Fruit fly (Drosophila melanogaster) S2 (cell line): ENCODE results near the gene Cdc5.

Source experiments
- CG8478 ChIP-seq: fragments of >200 bp; optimal IDR thresholded peaks from 2 replicates; lab custom pipeline; 2018
- CTCF ChIP-seq, 2 experiments: fragments of >200 bp; optimal IDR thresholded peaks; 2 replicates each; lab custom pipeline; 2018

Gene Cdc5

dm6 chr3L:361201-361600, at the start of gene Cdc5, which contains the start of gene CG1233:
Gene Cdc5, minus strand, starts transcription at chr3L:361383.
Gene CG1233, plus strand, starts transcription at chr3L:361472.
- TF ChIP-seq CG8478 (lab: Kevin White, UChicago): no peak
- TF ChIP-seq CTCF (optimal IDR thresholded peaks at IDR 0.05; lab: Kevin White, UChicago): no peak

- TF ChIP-seq CG8478 (lab: Kevin White, UChicago) (no peak), CTCF (optimal IDR thresholded peaks at IDR 0.05; lab: Kevin White, UChicago) (no peak)
Observed at dm6 chr3L:409791-410190, 48.6 kb upstream of the Cdc5 start.

dm6 chr3L:400252-400651, 39.1 kb upstream of the Cdc5 start:
- TF ChIP-seq CTCF (optimal IDR thresholded peaks at IDR 0.05; lab: Kevin White, UChicago) (no peak), CG8478 (lab: Kevin White, UChicago) (no peak)

- TF ChIP-seq CTCF (optimal IDR thresholded peaks at IDR 0.05; lab: Kevin White, UChicago) (no peak), CG8478 (lab: Kevin White, UChicago) (no peak)
Observed at dm6 chr3L:395192-395591, 34.0 kb upstream of the Cdc5 start.

dm6 chr3L:392622-393159, 31.5 kb upstream of the Cdc5 start, which contains the start of gene trh:
Gene trh, minus strand, starts transcription at chr3L:392633.
- TF ChIP-seq CG8478 (lab: Kevin White, UChicago) (no peak), CTCF (optimal IDR thresholded peaks at IDR 0.05; lab: Kevin White, UChicago) (no peak)

dm6 chr3L:390194-390593, 29.0 kb upstream of the Cdc5 start:
- no peak for TF ChIP-seq CTCF (optimal IDR thresholded peaks at IDR 0.05; lab: Kevin White, UChicago)
- TF ChIP-seq CG8478 (lab: Kevin White, UChicago): no peak

dm6 chr3L:388094-388493, 26.9 kb upstream of the Cdc5 start:
- TF ChIP-seq CTCF (optimal IDR thresholded peaks at IDR 0.05; lab: Kevin White, UChicago): no peak
- TF ChIP-seq CG8478 (lab: Kevin White, UChicago): no peak

dm6 chr3L:385095-385494, 23.9 kb upstream of the Cdc5 start:
- TF ChIP-seq CTCF (optimal IDR thresholded peaks at IDR 0.05; lab: Kevin White, UChicago): no peak
- no peak for TF ChIP-seq CG8478 (lab: Kevin White, UChicago)

- no peak for TF ChIP-seq CG8478 (lab: Kevin White, UChicago)
- no peak for TF ChIP-seq CTCF (optimal IDR thresholded peaks at IDR 0.05; lab: Kevin White, UChicago)
Observed at dm6 chr3L:380886-381546, 19.8 kb upstream of the Cdc5 start.

- TF ChIP-seq CG8478 (lab: Kevin White, UChicago): no peak
- TF ChIP-seq CTCF (optimal IDR thresholded peaks at IDR 0.05; lab: Kevin White, UChicago): no peak
Observed at dm6 chr3L:378906-379305, 17.7 kb upstream of the Cdc5 start.

- TF ChIP-seq CG8478 (lab: Kevin White, UChicago) (peak; percentile 86), CTCF (optimal IDR thresholded peaks at IDR 0.05; lab: Kevin White, UChicago) (peak; percentile 42 to 77)
Observed at dm6 chr3L:378072-378423, 16.9 kb upstream of the Cdc5 start.

dm6 chr3L:377222-378071, 16.3 kb upstream of the Cdc5 start:
- TF ChIP-seq CG8478 (lab: Kevin White, UChicago): no peak
- TF ChIP-seq CTCF (optimal IDR thresholded peaks at IDR 0.05; lab: Kevin White, UChicago): no peak

- no peak for TF ChIP-seq CG8478 (lab: Kevin White, UChicago)
- no peak for TF ChIP-seq CTCF (optimal IDR thresholded peaks at IDR 0.05; lab: Kevin White, UChicago)
Observed at dm6 chr3L:375672-376071, 14.5 kb upstream of the Cdc5 start.

dm6 chr3L:374582-374981, 13.4 kb upstream of the Cdc5 start:
- TF ChIP-seq CTCF (optimal IDR thresholded peaks at IDR 0.05; lab: Kevin White, UChicago): no peak
- no peak for TF ChIP-seq CG8478 (lab: Kevin White, UChicago)

dm6 chr3L:371228-371627, 10.0 kb upstream of the Cdc5 start:
- TF ChIP-seq CG8478 (lab: Kevin White, UChicago) (no peak), CTCF (optimal IDR thresholded peaks at IDR 0.05; lab: Kevin White, UChicago) (no peak)
